Fruit fly (Drosophila melanogaster): ENCODE results near the gene Pfdn1.

- TF ChIP-seq Ets98B (GFP tag; IDR thresholded peaks at IDR 0.05) (no peak; the same call in 1 of the 2 replicates), CG4496 (GFP tag; IDR thresholded peaks at IDR 0.05) (no peak), CG32121 (GFP tag; IDR thresholded peaks at IDR 0.05) (no peak), CG13204 (GFP tag; optimal IDR thresholded peaks at IDR 0.05) (no peak), D1 (tag; optimal IDR thresholded peaks at IDR 0.05) (no peak), CG8301 (tag; optimal IDR thresholded peaks at IDR 0.05) (no peak), CG8159 (tag; optimal IDR thresholded peaks at IDR 0.05) (no peak), Snoo (tag; optimal IDR thresholded peaks at IDR 0.05) (no peak), CG15710 (tag; optimal IDR thresholded peaks at IDR 0.05) (no peak), Pif1B (GFP tag; optimal IDR thresholded peaks at IDR 0.05) (no peak), CG34367 (tag; optimal IDR thresholded peaks at IDR 0.05) (no peak), CG12605 (GFP tag; IDR thresholded peaks at IDR 0.05) (no peak), CG10348 (GFP tag; IDR thresholded peaks at IDR 0.05) (no peak), gl (tag; optimal IDR thresholded peaks at IDR 0.05) (no peak)
Observed at dm6 chr2L:6082936-6083627, 14.2 kb downstream of the Pfdn1 start.

Measured in whole organism, pupa.